Worm (Caenorhabditis elegans): ENCODE measurements around the gene nphp-2.

DNA sequence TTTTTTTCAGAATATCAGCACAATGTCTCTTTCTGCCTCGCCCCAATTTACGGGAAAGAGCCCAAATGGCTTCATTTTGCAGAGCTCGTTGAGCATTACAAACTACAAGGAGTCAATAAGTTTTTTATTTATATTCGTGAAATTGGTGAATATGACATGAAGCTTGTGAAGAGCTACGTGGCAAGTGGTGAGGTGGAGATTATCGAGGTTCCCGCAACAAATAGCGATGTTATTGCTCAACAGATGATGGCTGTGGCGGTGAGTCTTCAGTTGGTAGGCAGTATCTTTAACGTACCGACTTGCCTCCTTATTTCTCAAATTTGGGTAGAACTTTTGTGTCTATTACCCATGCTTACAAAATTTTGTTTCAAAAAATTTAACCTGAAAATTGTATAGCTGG is 32.9 kb downstream of the nphp-2 start:
- no peak for TF ChIP-seq ama-1 (optimal IDR thresholded peaks at IDR 0.05)
- TF ChIP-seq lin-39 (tag; optimal IDR thresholded peaks at IDR 0.05), result no peak
- no peak for TF ChIP-seq nhr-12 (tag; optimal IDR thresholded peaks at IDR 0.05)
- TF ChIP-seq nhr-11 (tag; optimal IDR thresholded peaks at IDR 0.05), result no peak
- TF ChIP-seq mdl-1 (tag; optimal IDR thresholded peaks at IDR 0.05), result no peak
- no peak for TF ChIP-seq unc-39 (tag; optimal IDR thresholded peaks at IDR 0.05)
- no peak for TF ChIP-seq nhr-6 (tag; optimal IDR thresholded peaks at IDR 0.05)
- TF ChIP-seq Y55F3AM.14 (GFP tag; optimal IDR thresholded peaks at IDR 0.05), result no peak
- no peak for TF ChIP-seq ceh-82 (tag; optimal IDR thresholded peaks at IDR 0.05)
- no peak for TF ChIP-seq F13H6.1 (tag; optimal IDR thresholded peaks at IDR 0.05)
- TF ChIP-seq egl-27 (tag; optimal IDR thresholded peaks at IDR 0.05), result no peak

All from whole organism, L2 larva.